Fruit fly (Drosophila melanogaster): ENCODE data around the gene Ir7f.

Ir7f gene

DNA sequence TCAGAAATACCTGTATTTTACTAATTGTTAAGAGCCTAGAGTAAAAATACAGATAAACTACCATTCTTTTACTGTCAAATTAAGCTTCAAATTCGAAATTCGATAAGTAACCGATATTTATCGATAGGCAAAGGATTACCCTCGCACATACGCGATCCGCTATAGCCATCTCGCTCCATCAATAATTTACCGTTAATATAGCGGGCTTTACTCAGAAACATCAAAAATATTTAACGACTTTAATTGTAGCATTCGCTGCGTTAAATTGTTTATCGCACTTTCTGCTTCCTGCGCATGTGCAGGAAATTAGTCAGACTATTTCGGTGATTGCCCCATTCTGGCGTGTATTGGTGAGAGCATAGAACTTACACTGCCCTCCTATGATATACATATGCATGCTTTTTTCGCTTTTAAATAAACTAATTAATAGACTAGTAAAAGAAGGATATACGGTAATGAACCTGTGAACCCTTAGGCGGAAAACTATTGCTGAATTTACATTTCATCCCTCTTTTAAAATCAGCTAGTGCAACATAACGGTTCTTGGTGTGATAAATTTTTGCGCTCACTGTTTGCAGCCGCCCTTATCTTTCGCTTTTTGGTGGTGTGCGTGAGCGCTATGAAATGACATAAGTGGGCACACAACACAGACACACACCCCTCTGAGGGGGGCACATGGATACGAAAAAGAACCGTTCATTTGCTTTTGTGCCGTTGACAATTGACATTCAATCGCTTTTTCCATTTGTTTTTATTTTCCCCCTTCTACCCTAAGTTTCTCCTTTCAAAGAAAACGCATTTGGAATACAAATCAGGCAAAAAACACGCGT lies 24.6 kb upstream of the Ir7f start, which contains the start of the genes dpr14 and spidey (continued):
- TF ChIP-seq mirr (GFP tag; optimal IDR thresholded peaks at IDR 0.05), result peak; percentile 88
- TF ChIP-seq z (GFP tag; IDR thresholded peaks at IDR 0.05), result no peak
- peak; percentile 85 for TF ChIP-seq CG18476 (GFP tag; optimal IDR thresholded peaks at IDR 0.05)
- peak; percentile 52 for TF ChIP-seq HmgD (GFP tag; optimal IDR thresholded peaks at IDR 0.05)
- peak; percentile 81 for TF ChIP-seq CG14050 (GFP tag; IDR thresholded peaks at IDR 0.05)
- peak; percentile 69; the same call in 1 of the 2 replicates for TF ChIP-seq Nf-YA (GFP tag; IDR thresholded peaks at IDR 0.05)
- TF ChIP-seq ken (GFP tag; IDR thresholded peaks at IDR 0.05), result peak; percentile 87
- peak; percentile 95 for TF ChIP-seq CG34376 (GFP tag; optimal IDR thresholded peaks at IDR 0.05)
- TF ChIP-seq CG16813 (GFP tag; IDR thresholded peaks at IDR 0.05; ENCODE audit: partially characterized antibody), result peak; percentile 51; the same call in 1 of the 3 replicates
- TF ChIP-seq CG17359 (tag; optimal IDR thresholded peaks at IDR 0.05), result peak; percentile 92
- TF ChIP-seq CG5245 (GFP tag; optimal IDR thresholded peaks at IDR 0.05), result peak; percentile 74
- TF ChIP-seq CG4282 (GFP tag; optimal IDR thresholded peaks at IDR 0.05), result peak; percentile 73
- peak; percentile 82 for TF ChIP-seq bab2 (GFP tag; optimal IDR thresholded peaks at IDR 0.05)
- peak; percentile 89 for TF ChIP-seq CHES-1-like (GFP tag; optimal IDR thresholded peaks at IDR 0.05)
- peak; percentile 92 for TF ChIP-seq gro (GFP tag; optimal IDR thresholded peaks at IDR 0.05)
- TF ChIP-seq p53 (GFP tag; optimal IDR thresholded peaks at IDR 0.05), result peak; percentile 5
- TF ChIP-seq cwo (GFP tag; optimal IDR thresholded peaks at IDR 0.05), result peak; percentile 87
- TF ChIP-seq phol (tag; optimal IDR thresholded peaks at IDR 0.05), result peak; percentile 86
- peak; percentile 80 for TF ChIP-seq CG17612 (GFP tag; IDR thresholded peaks at IDR 0.05)
- 0 out of 2 replicates have a peak, but pooled peaks have one; percentile 32 for TF ChIP-seq CG13287 (GFP tag; IDR thresholded peaks at IDR 0.05; ENCODE audit: partially characterized antibody)
- peak; percentile 63 for TF ChIP-seq da (GFP tag; optimal IDR thresholded peaks at IDR 0.05)
- peak; percentile 79 for TF ChIP-seq CG6254 (GFP tag; optimal IDR thresholded peaks at IDR 0.05)
- no peak for TF ChIP-seq CG7271 (tag; optimal IDR thresholded peaks at IDR 0.05)
- peak; percentile 31 for TF ChIP-seq Sry-β (GFP tag; optimal IDR thresholded peaks at IDR 0.05)
- TF ChIP-seq Mad (GFP tag; optimal IDR thresholded peaks at IDR 0.05), result peak; percentile 61
- peak; percentile 44 to 92 for TF ChIP-seq bsh (GFP tag; optimal IDR thresholded peaks at IDR 0.05)
- TF ChIP-seq NFAT (GFP tag; IDR thresholded peaks at IDR 0.05), result peak; percentile 83
- peak; percentile 42 for TF ChIP-seq CTCF (GFP tag; optimal IDR thresholded peaks at IDR 0.05)
- TF ChIP-seq ap (GFP tag; IDR thresholded peaks at IDR 0.05), result peak; percentile 68
- TF ChIP-seq tll (GFP tag; optimal IDR thresholded peaks at IDR 0.05), result no peak
- peak; percentile 78 for TF ChIP-seq ham (GFP tag; IDR thresholded peaks at IDR 0.05)
- peak; percentile 79 for TF ChIP-seq Dad (GFP tag; optimal IDR thresholded peaks at IDR 0.05)
- peak; percentile 88 for TF ChIP-seq Gug (GFP tag; IDR thresholded peaks at IDR 0.05)
- TF ChIP-seq Oaz (GFP tag; IDR thresholded peaks at IDR 0.05), result peak; percentile 86
- TF ChIP-seq CG11560 (tag; IDR thresholded peaks at IDR 0.05), result peak; percentile 79; the same call in 2 of the 3 replicates
- TF ChIP-seq CG4360 (GFP tag; IDR thresholded peaks at IDR 0.05), result peak; percentile 42
- peak; percentile 95 for TF ChIP-seq Fer1 (GFP tag; optimal IDR thresholded peaks at IDR 0.05)
- peak; percentile 96 for TF ChIP-seq HmgZ (tag; optimal IDR thresholded peaks at IDR 0.05)
- peak; percentile 93 for TF ChIP-seq CG13894 (tag; optimal IDR thresholded peaks at IDR 0.05)
- TF ChIP-seq CG11093 (GFP tag; IDR thresholded peaks at IDR 0.05), result peak; percentile 89
- TF ChIP-seq gcm2 (GFP tag; optimal IDR thresholded peaks at IDR 0.05), result peak; percentile 81
- TF ChIP-seq aop (GFP tag; IDR thresholded peaks at IDR 0.05), result peak; percentile 56; the same call in 1 of the 2 replicates
- peak; percentile 87 for TF ChIP-seq Hr3 (GFP tag; optimal IDR thresholded peaks at IDR 0.05)
- TF ChIP-seq Doc3 (GFP tag; IDR thresholded peaks at IDR 0.05; ENCODE audit: partially characterized antibody), result 0 out of 3 replicates have a peak, but pooled peaks have one; percentile 15
- TF ChIP-seq CG3281 (GFP tag; optimal IDR thresholded peaks at IDR 0.05), result peak; percentile 92
- TF ChIP-seq CG7556 (GFP tag; optimal IDR thresholded peaks at IDR 0.05), result peak; percentile 90
- TF ChIP-seq Hmr (GFP tag; optimal IDR thresholded peaks at IDR 0.05), result peak; percentile 95
- TF ChIP-seq CG18764 (GFP tag; optimal IDR thresholded peaks at IDR 0.05), result peak; percentile 77
- TF ChIP-seq E2f2 (GFP tag; IDR thresholded peaks at IDR 0.05), result peak; percentile 66
